Fruit fly (Drosophila melanogaster) Kc167 (cell line): ENCODE measurements around the gene rempA.

Experiments used
- Myc ChIP-seq: fragments of >200 bp; optimal IDR thresholded peaks from 2 replicates; lab custom pipeline; 2017; ENCODE audit warnings: missing external identifiers
- Sin3A ChIP-seq: fragments of >200 bp; optimal IDR thresholded peaks from 2 replicates; lab custom pipeline; 2018; ENCODE audit warnings: missing external identifiers
- h ChIP-seq: fragments of >200 bp; optimal IDR thresholded peaks from 3 replicates; lab custom pipeline; 2018; ENCODE audit warnings: missing external identifiers
- insv ChIP-seq: fragments of >200 bp; optimal IDR thresholded peaks from 3 replicates; lab custom pipeline; 2018; ENCODE audit warnings: missing external identifiers
- psq ChIP-seq: fragments of >200 bp; optimal IDR thresholded peaks from 2 replicates; lab custom pipeline; 2017; ENCODE audit warnings: missing external identifiers
- ttk ChIP-seq: sonication (Bioruptor generic); optimal IDR thresholded peaks from 2 replicates; lab custom pipeline; 2017; ENCODE audit warnings: missing external identifiers

DNA sequence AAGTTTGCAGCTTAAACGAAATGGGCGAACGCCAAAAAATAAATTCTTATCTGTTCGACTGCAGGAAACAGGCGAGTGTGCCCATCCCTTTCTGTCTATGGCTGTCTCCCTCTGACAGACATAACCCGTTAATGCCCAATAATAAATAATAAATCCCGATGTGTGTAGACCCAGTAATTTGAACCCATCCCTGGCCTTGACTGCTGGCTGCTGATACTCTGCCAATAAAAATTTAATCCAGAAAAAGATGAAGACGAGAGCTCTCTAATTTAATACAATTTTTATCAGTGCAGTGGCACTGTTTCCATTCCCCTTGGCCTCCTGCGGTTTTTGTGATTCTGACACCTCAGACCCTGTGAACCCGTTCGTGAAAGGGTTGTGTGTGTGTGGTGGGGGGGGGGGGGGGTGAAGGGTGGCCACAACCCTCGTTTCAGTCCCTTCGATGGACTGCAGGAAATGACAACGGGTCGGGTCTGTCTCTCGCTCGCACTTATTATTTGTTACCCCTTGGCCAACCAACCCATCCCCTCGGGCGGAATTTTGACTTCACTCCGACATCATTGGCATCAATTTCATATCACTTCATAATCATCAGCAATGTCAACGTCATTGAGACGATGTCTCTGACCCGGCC is 34.4 kb downstream of the rempA start:
- TF ChIP-seq psq (lab: Kevin White, UChicago) (no peak), ttk (lab: Kevin White, UChicago) (no peak), Myc (no peak), Sin3A (no peak), h (lab: Kevin White, UChicago) (no peak), insv (no peak)
